Fruit fly (Drosophila melanogaster) whole organism, prepupa: ENCODE results near the gene CG40813.
"Not testable (repeated sequence)": the region's sequence is repeated elsewhere in the genome, so short reads cannot be mapped to it uniquely, and the experiment has no call there.

ENCODE experiments used
- CG10631 ChIP-seq: fragments of 200-800 bp; sonication (Bioruptor generic); optimal IDR thresholded peaks from 2 replicates; lab custom pipeline; 2016; ENCODE audit warnings: missing biosample characterization, missing genetic modification characterization
- CG1621 ChIP-seq: fragments of 200-800 bp; sonication (Bioruptor generic); optimal IDR thresholded peaks from 3 replicates; lab custom pipeline; 2018; ENCODE audit warnings: missing biosample characterization, mild to moderate bottlenecking, missing genetic modification characterization
- CG3919 ChIP-seq: fragments of 200-800 bp; sonication (Bioruptor generic); optimal IDR thresholded peaks from 3 replicates; lab custom pipeline; 2016; ENCODE audit warnings: missing biosample characterization, missing genetic modification characterization
- Hr4 ChIP-seq: fragments of 200-800 bp; sonication (Bioruptor generic); optimal IDR thresholded peaks from 3 replicates; lab custom pipeline; 2016; ENCODE audit warnings: missing biosample characterization, missing genetic modification characterization
- achi ChIP-seq: fragments of 200-800 bp; sonication (Bioruptor generic); optimal IDR thresholded peaks from 3 replicates; lab custom pipeline; 2016; ENCODE audit warnings: missing biosample characterization, missing genetic modification characterization
- cyc ChIP-seq: fragments of 200-800 bp; sonication (Bioruptor generic); optimal IDR thresholded peaks from 3 replicates; lab custom pipeline; 2016; ENCODE audit warnings: missing biosample characterization, missing genetic modification characterization

The CG40813 gene

DNA sequence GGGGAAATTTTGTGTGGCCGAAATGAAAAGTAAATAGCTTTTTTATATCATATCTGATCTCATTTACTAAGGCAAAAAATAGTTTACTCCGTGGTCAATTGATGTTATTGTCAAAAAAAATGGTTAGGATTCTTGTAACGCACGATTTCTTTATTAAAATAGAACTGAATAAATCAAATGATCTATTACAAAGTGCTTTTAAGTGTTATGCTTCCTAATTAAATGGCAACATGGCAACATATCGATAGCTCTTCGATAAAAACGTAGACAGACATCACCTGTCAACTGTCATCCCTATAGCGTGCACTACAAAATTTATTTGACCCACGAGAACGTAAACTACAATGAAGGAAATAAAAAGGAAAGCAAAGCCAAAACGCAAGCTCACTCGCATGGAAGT, 44.2 kb downstream of the CG40813 start, which contains the start of gene CG46512:
Gene CG46512 (plus strand): TSS at position 301 of the 400 bp plus-strand sequence.
- TF ChIP-seq CG1621 (tag; lab: Kevin White, UChicago); CG3919 (GFP tag; lab: Kevin White, UChicago); cyc (GFP tag; lab: Kevin White, UChicago): not testable (repeated sequence)

DNA sequence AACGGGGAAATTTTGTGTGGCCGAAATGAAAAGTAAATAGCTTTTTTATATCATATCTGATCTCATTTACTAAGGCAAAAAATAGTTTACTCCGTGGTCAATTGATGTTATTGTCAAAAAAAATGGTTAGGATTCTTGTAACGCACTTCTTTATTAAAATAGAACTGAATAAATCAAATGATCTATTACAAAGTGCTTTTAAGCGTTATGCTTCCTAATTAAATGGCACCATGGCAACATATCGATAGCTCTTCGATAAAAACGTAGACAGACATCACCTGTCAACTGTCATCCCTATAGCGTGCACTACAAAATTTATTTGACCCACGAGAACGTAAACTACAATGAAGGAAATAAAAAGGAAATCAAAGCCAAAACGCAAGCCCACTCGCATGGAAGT, 49.1 kb downstream of the CG40813 start, which contains the start of gene CG46513:
Gene CG46513 (plus strand): TSS at position 301 of the 400 bp plus-strand sequence.
- not testable (repeated sequence) for TF ChIP-seq Hr4; CG10631; achi (GFP tag; lab: Kevin White, UChicago)
